Worm (Caenorhabditis elegans): ENCODE results near the gene ZC404.15.

DNA sequence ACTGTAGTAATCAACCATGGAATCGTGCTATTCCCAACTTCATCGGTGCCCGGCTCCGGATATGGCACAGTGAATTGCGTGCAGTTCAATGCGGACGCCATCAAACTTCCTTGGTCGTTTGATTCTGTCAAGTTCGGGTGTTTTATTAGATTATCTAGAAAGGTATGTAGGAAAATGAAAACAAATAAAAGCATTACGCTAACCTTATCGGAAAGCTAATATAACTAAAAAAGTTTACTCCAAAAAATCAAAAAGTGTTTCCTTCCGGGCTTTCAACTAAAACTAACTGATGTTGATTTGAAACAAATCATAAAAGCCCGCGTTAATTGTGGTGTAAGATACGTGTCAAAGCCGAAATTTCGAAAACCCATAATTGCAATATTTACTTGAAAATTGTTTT is 39.5 kb downstream of the ZC404.15 start, which contains the start of gene dmsr-13:
- TF ChIP-seq egl-27 (tag; optimal IDR thresholded peaks at IDR 0.05) (no peak), lin-39 (tag; optimal IDR thresholded peaks at IDR 0.05) (no peak), unc-62 (GFP tag; optimal IDR thresholded peaks at IDR 0.05) (no peak), zag-1 (tag; optimal IDR thresholded peaks at IDR 0.05) (no peak), ceh-16 (tag; optimal IDR thresholded peaks at IDR 0.05) (no peak), F13H6.1 (tag; optimal IDR thresholded peaks at IDR 0.05) (no peak), unc-39 (tag; optimal IDR thresholded peaks at IDR 0.05) (no peak), blmp-1 (tag; optimal IDR thresholded peaks at IDR 0.05; ENCODE audit: insufficient read depth) (no peak), sem-4 (tag; optimal IDR thresholded peaks at IDR 0.05) (no peak), ZK546.5 (tag; optimal IDR thresholded peaks at IDR 0.05) (no peak), mdl-1 (tag; optimal IDR thresholded peaks at IDR 0.05) (no peak), nhr-129 (tag; optimal IDR thresholded peaks at IDR 0.05) (no peak), ztf-11 (tag; optimal IDR thresholded peaks at IDR 0.05) (no peak)

All from whole organism, L2 larva.